Fruit fly (Drosophila melanogaster) whole organism, embryonic: ENCODE data around the gene CG7582.

Experiments used
- ATbp ChIP-seq: fragments of 200-800 bp; sonication (Bioruptor generic); optimal IDR thresholded peaks from 2 replicates; lab custom pipeline; 2017; ENCODE audit warnings: missing biosample characterization, mild to moderate bottlenecking, missing genetic modification characterization, missing genetic modification reagents
- Atf3 ChIP-seq: fragments of 200-800 bp; sonication (Bioruptor generic); optimal IDR thresholded peaks from 3 replicates; lab custom pipeline; 2016; ENCODE audit warnings: missing biosample characterization, missing genetic modification characterization
- B-H1 ChIP-seq: fragments of 200-800 bp; sonication (Bioruptor generic); IDR thresholded peaks from 3 replicates; pipeline ENCODE4 v1.3.6; 2022; ENCODE audit warnings: missing biosample characterization, missing genetic modification characterization
- CG10209 ChIP-seq: fragments of 200-800 bp; sonication (Bioruptor generic); optimal IDR thresholded peaks from 3 replicates; lab custom pipeline; 2017; ENCODE audit warnings: missing biosample characterization, mild to moderate bottlenecking, missing genetic modification characterization, missing genetic modification reagents
- CG11456 ChIP-seq: fragments of 200-800 bp; sonication (Bioruptor generic); IDR thresholded peaks from 3 replicates; pipeline ENCODE4 v1.3.6; 2022; ENCODE audit warnings: missing biosample characterization, missing genetic modification characterization
- CG14667 ChIP-seq: fragments of 200-800 bp; sonication (Bioruptor generic); IDR thresholded peaks from 2 replicates; pipeline ENCODE4 v1.3.6; 2022; ENCODE audit warnings: missing biosample characterization, missing genetic modification characterization
- CG15479 ChIP-seq: fragments of 200-800 bp; sonication (Bioruptor generic); optimal IDR thresholded peaks from 3 replicates; lab custom pipeline; 2019; ENCODE audit warnings: missing biosample characterization, mild to moderate bottlenecking, missing genetic modification characterization, moderate library complexity
- CG17829 ChIP-seq: fragments of 200-800 bp; optimal IDR thresholded peaks from 2 replicates; lab custom pipeline; 2019; ENCODE audit warnings: missing biosample characterization, mild to moderate bottlenecking, missing genetic modification characterization, moderate library complexity
- CG1792 ChIP-seq: fragments of 200-800 bp; sonication (Bioruptor generic); optimal IDR thresholded peaks from 2 replicates; lab custom pipeline; 2016; ENCODE audit warnings: missing biosample characterization, missing genetic modification characterization
- CG18011 ChIP-seq: fragments of 200-800 bp; sonication (Bioruptor generic); optimal IDR thresholded peaks from 2 replicates; lab custom pipeline; 2017; ENCODE audit warnings: missing biosample characterization, missing genetic modification characterization, mild to moderate bottlenecking, moderate library complexity, missing genotype
- CG2129 ChIP-seq: fragments of 200-800 bp; sonication (Bioruptor generic); IDR thresholded peaks from 2 replicates; pipeline ENCODE4 v1.3.6; 2022; ENCODE audit warnings: missing biosample characterization, missing genetic modification characterization; ENCODE audit not compliant: partially characterized antibody
- CG2889 ChIP-seq: fragments of 200-800 bp; sonication (Bioruptor generic); IDR thresholded peaks from 3 replicates; pipeline ENCODE4 v1.3.6; 2022; ENCODE audit warnings: missing biosample characterization, missing genetic modification characterization
- CG3847 ChIP-seq: fragments of 200-800 bp; sonication (Bioruptor generic); IDR thresholded peaks from 2 replicates; pipeline ENCODE4 v1.3.6; 2022; ENCODE audit warnings: missing biosample characterization, missing genetic modification characterization
- CG42726 ChIP-seq: fragments of 200-800 bp; sonication (Bioruptor generic); IDR thresholded peaks from 2 replicates; pipeline ENCODE4 v1.3.6; 2022; ENCODE audit warnings: missing biosample characterization, missing genetic modification characterization; ENCODE audit not compliant: partially characterized antibody
- CG4730 ChIP-seq: fragments of 200-800 bp; sonication (Bioruptor generic); IDR thresholded peaks from 2 replicates; pipeline ENCODE4 v1.3.6; 2022; ENCODE audit warnings: missing biosample characterization, missing genetic modification characterization
- CG4854 ChIP-seq: fragments of 200-800 bp; sonication (Bioruptor generic); optimal IDR thresholded peaks from 2 replicates; lab custom pipeline; 2016; ENCODE audit warnings: missing biosample characterization, missing genetic modification characterization, inconsistent platforms
- CHES-1-like ChIP-seq: fragments of 200-800 bp; sonication (Bioruptor generic); optimal IDR thresholded peaks from 2 replicates; lab custom pipeline; 2016; ENCODE audit warnings: missing biosample characterization, missing genetic modification characterization
- CkIIα-i1 ChIP-seq: fragments of 200-800 bp; sonication (Bioruptor generic); IDR thresholded peaks from 2 replicates; pipeline ENCODE4 v1.3.6; 2022; ENCODE audit warnings: missing biosample characterization, missing genetic modification characterization
- D19B ChIP-seq: fragments of 200-800 bp; sonication (Bioruptor generic); optimal IDR thresholded peaks from 2 replicates; lab custom pipeline; 2017; ENCODE audit warnings: missing biosample characterization, mild to moderate bottlenecking, missing genetic modification characterization
- Doc3 ChIP-seq: fragments of 200-800 bp; sonication (Bioruptor generic); IDR thresholded peaks from 3 replicates; pipeline ENCODE4 v1.3.6; 2022; ENCODE audit warnings: missing biosample characterization, missing genetic modification characterization; ENCODE audit not compliant: partially characterized antibody
- Dp ChIP-seq: fragments of 200-800 bp; sonication (Bioruptor generic); optimal IDR thresholded peaks from 2 replicates; lab custom pipeline; 2018; ENCODE audit warnings: missing biosample characterization, mild to moderate bottlenecking, missing genetic modification characterization, moderate library complexity
- HHEX ChIP-seq: fragments of 200-800 bp; sonication (Bioruptor generic); optimal IDR thresholded peaks from 3 replicates; lab custom pipeline; 2017; ENCODE audit warnings: missing biosample characterization, mild to moderate bottlenecking, missing genetic modification characterization, missing genetic modification reagents
- HLHmδ ChIP-seq: fragments of 200-800 bp; sonication (Bioruptor generic); optimal IDR thresholded peaks from 2 replicates; lab custom pipeline; 2018; ENCODE audit warnings: missing biosample characterization, mild to moderate bottlenecking, missing genetic modification characterization, moderate library complexity
- Hey ChIP-seq: fragments of 200-800 bp; sonication (Bioruptor generic); optimal IDR thresholded peaks from 3 replicates; lab custom pipeline; 2018; ENCODE audit warnings: missing biosample characterization, mild to moderate bottlenecking, missing genetic modification characterization
- HmgZ ChIP-seq: fragments of 200-800 bp; sonication (Bioruptor generic); optimal IDR thresholded peaks from 2 replicates; lab custom pipeline; 2018; ENCODE audit warnings: missing biosample characterization, mild to moderate bottlenecking, missing genetic modification characterization
- Hr39 ChIP-seq: fragments of >200 bp; optimal IDR thresholded peaks from 2 replicates; lab custom pipeline; 2017
- Jarid2 ChIP-seq: fragments of 200-800 bp; sonication (Bioruptor generic); optimal IDR thresholded peaks from 3 replicates; lab custom pipeline; 2017; ENCODE audit warnings: mild to moderate bottlenecking, missing biosample characterization, missing genetic modification reagents, missing genetic modification characterization
- NC2α ChIP-seq: fragments of 200-800 bp; sonication (Bioruptor generic); optimal IDR thresholded peaks from 2 replicates; lab custom pipeline; 2016; ENCODE audit warnings: missing biosample characterization, missing genetic modification characterization
- Optix ChIP-seq: fragments of 200-800 bp; sonication (Bioruptor generic); IDR thresholded peaks from 3 replicates; pipeline ENCODE4 v1.3.6; 2022; ENCODE audit warnings: missing biosample characterization, missing genetic modification characterization
- Sry-β ChIP-seq: fragments of 200-800 bp; sonication (Bioruptor generic); optimal IDR thresholded peaks from 2 replicates; lab custom pipeline; 2018; ENCODE audit warnings: missing biosample characterization, mild to moderate bottlenecking, missing genetic modification characterization, moderate library complexity
- YL-1 ChIP-seq: fragments of 200-800 bp; sonication (Bioruptor generic); optimal IDR thresholded peaks from 3 replicates; lab custom pipeline; 2017; ENCODE audit warnings: missing biosample characterization, mild to moderate bottlenecking, missing genetic modification characterization
- abd-A ChIP-seq: fragments of 200-800 bp; sonication (Bioruptor generic); optimal IDR thresholded peaks from 3 replicates; lab custom pipeline; 2019; ENCODE audit warnings: missing biosample characterization, mild to moderate bottlenecking, missing genetic modification characterization, moderate library complexity
- amos ChIP-seq: fragments of 200-800 bp; sonication (Bioruptor generic); IDR thresholded peaks from 2 replicates; pipeline ENCODE4 v1.3.6; 2022; ENCODE audit warnings: missing biosample characterization, missing genetic modification characterization; ENCODE audit not compliant: partially characterized antibody
- bowl ChIP-seq: fragments of 200-800 bp; sonication (Bioruptor generic); IDR thresholded peaks from 2 replicates; pipeline ENCODE4 v1.3.6; 2022; ENCODE audit warnings: missing biosample characterization, missing genetic modification characterization
- chinmo ChIP-seq: fragments of 200-800 bp; sonication (Bioruptor generic); IDR thresholded peaks from 4 replicates; pipeline ENCODE4 v1.3.6; 2022; ENCODE audit warnings: missing biosample characterization, missing genetic modification characterization; ENCODE audit not compliant: partially characterized antibody
- dmrt11E ChIP-seq: fragments of 200-800 bp; sonication (Bioruptor generic); optimal IDR thresholded peaks from 3 replicates; lab custom pipeline; 2018; ENCODE audit warnings: missing biosample characterization, mild to moderate bottlenecking, missing genetic modification characterization, moderate library complexity
- exex ChIP-seq: fragments of 200-800 bp; sonication (Bioruptor generic); optimal IDR thresholded peaks from 4 replicates; lab custom pipeline; 2018; ENCODE audit warnings: missing biosample characterization, mild to moderate bottlenecking, missing genetic modification characterization, moderate library complexity
- eyg ChIP-seq: fragments of 200-800 bp; sonication (Bioruptor generic); optimal IDR thresholded peaks from 3 replicates; lab custom pipeline; 2016; ENCODE audit warnings: missing biosample characterization, missing genetic modification characterization
- gfzf ChIP-seq: fragments of 200-800 bp; sonication (Bioruptor generic); optimal IDR thresholded peaks from 2 replicates; lab custom pipeline; 2016; ENCODE audit warnings: missing biosample characterization, mild to moderate bottlenecking, missing genetic modification characterization, moderate library complexity
- kni ChIP-seq: fragments of 200-800 bp; sonication (Bioruptor generic); optimal IDR thresholded peaks from 3 replicates; lab custom pipeline; 2017; ENCODE audit warnings: mild to moderate bottlenecking, missing biosample characterization, missing genetic modification reagents, missing genetic modification characterization
- maf-S ChIP-seq: fragments of 200-800 bp; sonication (Bioruptor generic); optimal IDR thresholded peaks from 2 replicates; lab custom pipeline; 2016; ENCODE audit warnings: missing biosample characterization, missing genetic modification characterization
- nmo ChIP-seq: fragments of 200-800 bp; sonication (Bioruptor generic); optimal IDR thresholded peaks from 2 replicates; lab custom pipeline; 2018; ENCODE audit warnings: missing biosample characterization, mild to moderate bottlenecking, missing genetic modification characterization, moderate library complexity
- nom ChIP-seq: fragments of 200-800 bp; sonication (Bioruptor generic); optimal IDR thresholded peaks from 2 replicates; lab custom pipeline; 2017; ENCODE audit warnings: missing biosample characterization, missing genetic modification characterization, mild to moderate bottlenecking, moderate library complexity, missing genetic modification reagents
- otp ChIP-seq: fragments of 200-800 bp; sonication (Bioruptor generic); IDR thresholded peaks from 3 replicates; pipeline ENCODE4, ENCODE4 v1.3.6; 2022; ENCODE audit warnings: missing biosample characterization, missing genetic modification characterization
- peb ChIP-seq: fragments of 200-800 bp; sonication (Bioruptor generic); IDR thresholded peaks from 2 replicates; pipeline ENCODE4 v1.3.6; 2022; ENCODE audit warnings: missing biosample characterization, missing genetic modification characterization
- pzg ChIP-seq: fragments of 200-800 bp; sonication (Bioruptor generic); optimal IDR thresholded peaks from 3 replicates; lab custom pipeline; 2018; ENCODE audit warnings: missing biosample characterization, mild to moderate bottlenecking, missing genetic modification characterization, moderate library complexity
- row ChIP-seq: fragments of 200-800 bp; sonication (Bioruptor generic); IDR thresholded peaks from 3 replicates; pipeline ENCODE4 v1.3.6; 2022; ENCODE audit warnings: missing biosample characterization, missing genetic modification characterization
- run ChIP-seq: fragments of 200-800 bp; sonication (Bioruptor generic); optimal IDR thresholded peaks from 3 replicates; lab custom pipeline; 2018; ENCODE audit warnings: missing biosample characterization, mild to moderate bottlenecking, missing genetic modification characterization
- sim ChIP-seq: fragments of 200-800 bp; sonication (Bioruptor generic); IDR thresholded peaks from 2 replicates; pipeline ENCODE4 v1.3.6; 2022; ENCODE audit warnings: missing biosample characterization, missing genetic modification characterization
- vfl ChIP-seq: fragments of 200-800 bp; sonication (Bioruptor generic); optimal IDR thresholded peaks from 2 replicates; lab custom pipeline; 2016; ENCODE audit warnings: missing biosample characterization, missing genetic modification characterization
- wek ChIP-seq: fragments of 200-800 bp; sonication (Bioruptor generic); optimal IDR thresholded peaks from 3 replicates; lab custom pipeline; 2018; ENCODE audit warnings: missing biosample characterization, mild to moderate bottlenecking, missing genetic modification characterization, moderate library complexity

CG7582 gene

DNA sequence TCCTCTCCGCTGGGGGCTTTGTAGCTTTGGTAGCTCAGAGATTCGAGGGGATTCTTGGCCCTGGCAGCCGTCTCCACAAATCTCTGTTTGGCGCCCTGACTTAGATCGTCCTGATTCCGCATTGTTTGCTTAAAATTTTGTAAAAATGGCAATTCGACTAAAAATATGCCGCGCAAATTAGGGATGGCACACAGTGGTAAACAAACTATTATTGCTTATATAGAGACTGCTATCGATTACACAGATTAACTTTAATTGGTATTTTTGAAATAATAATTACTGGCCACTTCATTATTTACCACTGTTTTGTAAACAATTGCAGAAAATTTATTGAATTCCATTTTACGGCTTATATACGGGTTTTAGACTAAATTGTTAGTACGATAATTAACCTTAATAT lies 42.7 kb upstream of the CG7582 start, which contains the start of the genes Naa40 and CG18731 (continued):
- TF ChIP-seq HLHmδ (GFP tag; lab: Kevin White, UChicago): no peak
- TF ChIP-seq CG4730 (GFP tag; lab: Robert Waterston, UW): no peak
- TF ChIP-seq Optix: no peak
- TF ChIP-seq CG42726 (GFP tag; lab: Robert Waterston, UW): no peak
- TF ChIP-seq Dp (GFP tag; lab: Kevin White, UChicago): peak; percentile 75
- TF ChIP-seq CG2889 (GFP tag; lab: Robert Waterston, UW): no peak
- TF ChIP-seq nmo (GFP tag; lab: Kevin White, UChicago): no peak
- no peak for TF ChIP-seq B-H1 (GFP tag; lab: Robert Waterston, UW)
- TF ChIP-seq HmgZ: no peak
- peak; percentile 6 for TF ChIP-seq YL-1 (GFP tag; lab: Kevin White, UChicago)
- TF ChIP-seq otp (GFP tag; lab: Robert Waterston, UW): no peak
- TF ChIP-seq eyg (GFP tag; lab: Kevin White, UChicago): no peak
- peak; percentile 48; the same call in 1 of the 2 replicates for TF ChIP-seq CG2129 (GFP tag; lab: Robert Waterston, UW)
- TF ChIP-seq CG1792 (GFP tag; lab: Kevin White, UChicago): no peak
- TF ChIP-seq D19B (GFP tag; lab: Kevin White, UChicago): no peak
- TF ChIP-seq run (tag; lab: Kevin White, UChicago): no peak
- TF ChIP-seq CG17829 (tag; lab: Kevin White, UChicago): no peak
- no peak for TF ChIP-seq sim (GFP tag; lab: Robert Waterston, UW)
- peak; percentile 77 for TF ChIP-seq gfzf (GFP tag; lab: Kevin White, UChicago)
- TF ChIP-seq CHES-1-like (GFP tag; lab: Kevin White, UChicago): peak; percentile 46
- no peak for TF ChIP-seq Jarid2 (GFP tag; lab: Kevin White, UChicago)
- peak; percentile 63 for TF ChIP-seq Doc3 (GFP tag; lab: Robert Waterston, UW)
- no peak for TF ChIP-seq ATbp (GFP tag; lab: Kevin White, UChicago)
- TF ChIP-seq NC2α (GFP tag; lab: Kevin White, UChicago): no peak
- TF ChIP-seq pzg (GFP tag; lab: Kevin White, UChicago): peak; percentile 63
- no peak for TF ChIP-seq nom (GFP tag; lab: Kevin White, UChicago)
- no peak for TF ChIP-seq bowl (GFP tag; lab: Robert Waterston, UW)
- no peak for TF ChIP-seq Sry-β
- no peak for TF ChIP-seq vfl
- TF ChIP-seq dmrt11E (tag; lab: Kevin White, UChicago): no peak
- TF ChIP-seq chinmo (GFP tag; lab: Robert Waterston, UW): no peak
- no peak for TF ChIP-seq CG4854 (GFP tag; lab: Kevin White, UChicago)
- TF ChIP-seq CG15479 (GFP tag; lab: Kevin White, UChicago): no peak
- no peak for TF ChIP-seq CG18011
- TF ChIP-seq abd-A (tag; lab: Kevin White, UChicago): peak; percentile 28
- TF ChIP-seq row (GFP tag; lab: Robert Waterston, UW): peak; percentile 39; the same call in 1 of the 3 replicates
- TF ChIP-seq kni (GFP tag; lab: Kevin White, UChicago): no peak
- no peak for TF ChIP-seq CkIIα-i1 (GFP tag; lab: Robert Waterston, UW)
- TF ChIP-seq Hey (tag; lab: Kevin White, UChicago): no peak
- peak; percentile 59 for TF ChIP-seq CG3847 (GFP tag; lab: Robert Waterston, UW)
- TF ChIP-seq amos: peak; percentile 74
- TF ChIP-seq exex (tag; lab: Kevin White, UChicago): no peak
- TF ChIP-seq Atf3 (GFP tag; lab: Kevin White, UChicago): no peak
- TF ChIP-seq maf-S: no peak
- no peak for TF ChIP-seq CG10209 (GFP tag; lab: Kevin White, UChicago)
- no peak for TF ChIP-seq CG11456 (GFP tag; lab: Robert Waterston, UW)
- TF ChIP-seq Hr39 (lab: Kevin White, UChicago): no peak
- no peak for TF ChIP-seq wek
- no peak for TF ChIP-seq HHEX (GFP tag; lab: Kevin White, UChicago)
- no peak for TF ChIP-seq CG14667 (GFP tag; lab: Robert Waterston, UW)
- TF ChIP-seq peb: no peak
